Fruit fly (Drosophila melanogaster) whole organism, embryonic: Measurements from ENCODE around the gene Csk.
A peak's percentile ranks its signal among the peaks of the same experiment; 100 is the strongest.

Source experiments
- Asciz ChIP-seq: fragments of 200-800 bp; sonication (Bioruptor generic); optimal IDR thresholded peaks from 2 replicates; lab custom pipeline; 2017; ENCODE audit warnings: missing biosample characterization, mild to moderate bottlenecking, missing genetic modification characterization, missing genetic modification reagents
- Blimp-1 ChIP-seq: fragments of 200-800 bp; sonication (Bioruptor generic); optimal IDR thresholded peaks from 3 replicates; lab custom pipeline; 2018; ENCODE audit warnings: missing biosample characterization, missing genetic modification characterization, mild to moderate bottlenecking, moderate library complexity, missing genetic modification reagents
- CG1233 ChIP-seq: fragments of 200-800 bp; sonication (Bioruptor generic); optimal IDR thresholded peaks from 4 replicates; lab custom pipeline; 2018; ENCODE audit warnings: missing biosample characterization, mild to moderate bottlenecking, missing genetic modification characterization
- CG13296 ChIP-seq: fragments of 200-800 bp; sonication (Bioruptor generic); optimal IDR thresholded peaks from 3 replicates; lab custom pipeline; 2018; ENCODE audit warnings: missing biosample characterization, mild to moderate bottlenecking, missing genetic modification characterization
- CG13424 ChIP-seq: fragments of 200-800 bp; sonication (Bioruptor generic); optimal IDR thresholded peaks from 2 replicates; lab custom pipeline; 2019; ENCODE audit warnings: missing biosample characterization, mild to moderate bottlenecking, missing genetic modification characterization, moderate library complexity
- CG15479 ChIP-seq: fragments of 200-800 bp; sonication (Bioruptor generic); optimal IDR thresholded peaks from 3 replicates; lab custom pipeline; 2019; ENCODE audit warnings: missing biosample characterization, mild to moderate bottlenecking, missing genetic modification characterization, moderate library complexity
- CG16863 ChIP-seq: fragments of 200-800 bp; sonication (Bioruptor generic); optimal IDR thresholded peaks from 3 replicates; lab custom pipeline; 2016; ENCODE audit warnings: missing biosample characterization, missing genetic modification characterization
- CG17186 ChIP-seq: fragments of 200-800 bp; sonication (Bioruptor generic); optimal IDR thresholded peaks from 3 replicates; lab custom pipeline; 2017; ENCODE audit warnings: missing biosample characterization, missing genetic modification reagents, missing genetic modification characterization
- CG17328 ChIP-seq: fragments of 200-800 bp; sonication (Bioruptor generic); IDR thresholded peaks from 2 replicates; pipeline ENCODE4 v1.3.6; 2022; ENCODE audit warnings: missing biosample characterization, missing genetic modification characterization
- CG2199 ChIP-seq: fragments of 200-800 bp; sonication (Bioruptor generic); IDR thresholded peaks from 3 replicates; pipeline ENCODE4 v1.3.6; 2022; ENCODE audit warnings: missing biosample characterization, missing genetic modification characterization
- CG30431 ChIP-seq: fragments of 200-800 bp; sonication (Bioruptor generic); optimal IDR thresholded peaks from 2 replicates; lab custom pipeline; 2017; ENCODE audit warnings: missing biosample characterization, missing genetic modification characterization
- CG32767 ChIP-seq: fragments of 200-800 bp; sonication (Bioruptor generic); IDR thresholded peaks from 2 replicates; pipeline ENCODE4 v1.3.6; 2022; ENCODE audit warnings: missing biosample characterization, missing genetic modification characterization
- CG3726 ChIP-seq: fragments of 200-800 bp; sonication (Bioruptor generic); IDR thresholded peaks from 3 replicates; pipeline ENCODE4, ENCODE4 v1.3.6; 2022; ENCODE audit warnings: missing biosample characterization, missing genetic modification characterization
- CG4360 ChIP-seq: fragments of 200-800 bp; sonication (Bioruptor generic); IDR thresholded peaks from 2 replicates; pipeline ENCODE4 v1.3.6; 2022; ENCODE audit warnings: missing biosample characterization, missing genetic modification characterization
- CG4854 ChIP-seq: fragments of 200-800 bp; sonication (Bioruptor generic); optimal IDR thresholded peaks from 2 replicates; lab custom pipeline; 2016; ENCODE audit warnings: missing biosample characterization, missing genetic modification characterization, inconsistent platforms
- CG6254 ChIP-seq: fragments of 200-800 bp; sonication (Bioruptor generic); optimal IDR thresholded peaks from 3 replicates; lab custom pipeline; 2017; ENCODE audit warnings: mild to moderate bottlenecking, missing biosample characterization, missing genetic modification reagents, missing genetic modification characterization
- CG6689 ChIP-seq: fragments of 200-800 bp; sonication (Bioruptor generic); IDR thresholded peaks from 2 replicates; pipeline ENCODE4 v1.3.6; 2022; ENCODE audit warnings: missing biosample characterization, missing genetic modification characterization
- CG7372 ChIP-seq: fragments of 200-800 bp; sonication (Bioruptor generic); IDR thresholded peaks from 2 replicates; pipeline ENCODE4 v1.3.6; 2022; ENCODE audit warnings: missing biosample characterization, missing genetic modification characterization
- CG8388 ChIP-seq: fragments of 200-800 bp; sonication (Bioruptor generic); optimal IDR thresholded peaks from 2 replicates; lab custom pipeline; 2019; ENCODE audit warnings: missing biosample characterization, mild to moderate bottlenecking, missing genetic modification characterization, moderate library complexity
- CG8924 ChIP-seq: fragments of 200-800 bp; optimal IDR thresholded peaks from 3 replicates; lab custom pipeline; 2019; ENCODE audit warnings: missing biosample characterization, mild to moderate bottlenecking, missing genetic modification characterization, moderate library complexity
- CoRest ChIP-seq: fragments of 200-800 bp; sonication (Bioruptor generic); optimal IDR thresholded peaks from 3 replicates; lab custom pipeline; 2018; ENCODE audit warnings: missing biosample characterization, mild to moderate bottlenecking, missing genetic modification characterization, moderate library complexity
- Fer1 ChIP-seq: fragments of 200-800 bp; sonication (Bioruptor generic); optimal IDR thresholded peaks from 2 replicates; lab custom pipeline; 2017; ENCODE audit warnings: missing biosample characterization, mild to moderate bottlenecking, missing genetic modification characterization
- Fer3 ChIP-seq: fragments of 200-800 bp; sonication (Bioruptor generic); optimal IDR thresholded peaks from 2 replicates; lab custom pipeline; 2018; ENCODE audit warnings: missing biosample characterization, mild to moderate bottlenecking, missing genetic modification characterization, moderate library complexity
- H2.0 ChIP-seq: fragments of 200-800 bp; sonication (Bioruptor generic); IDR thresholded peaks from 2 replicates; pipeline ENCODE4 v1.3.6; 2022; ENCODE audit warnings: missing biosample characterization, missing genetic modification characterization
- HLHmδ ChIP-seq: fragments of 200-800 bp; sonication (Bioruptor generic); optimal IDR thresholded peaks from 2 replicates; lab custom pipeline; 2018; ENCODE audit warnings: missing biosample characterization, mild to moderate bottlenecking, missing genetic modification characterization, moderate library complexity
- Nf-YC ChIP-seq: fragments of 200-800 bp; optimal IDR thresholded peaks from 3 replicates; lab custom pipeline; 2019; ENCODE audit warnings: missing biosample characterization, mild to moderate bottlenecking, missing genetic modification characterization, moderate library complexity
- Scr ChIP-seq: fragments of 200-800 bp; sonication (Bioruptor generic); IDR thresholded peaks from 2 replicates; pipeline ENCODE4 v1.3.6; 2022; ENCODE audit warnings: missing biosample characterization, missing genetic modification characterization; ENCODE audit not compliant: partially characterized antibody
- Ssrp ChIP-seq: fragments of 200-800 bp; sonication (Bioruptor generic); optimal IDR thresholded peaks from 2 replicates; lab custom pipeline; 2018; ENCODE audit warnings: missing biosample characterization, mild to moderate bottlenecking, missing genetic modification characterization, moderate library complexity
- Usf ChIP-seq: fragments of 200-800 bp; sonication (Bioruptor generic); optimal IDR thresholded peaks from 2 replicates; lab custom pipeline; 2017; ENCODE audit warnings: missing genotype, missing biosample characterization, missing genetic modification characterization
- Xrp1 ChIP-seq: fragments of 200-800 bp; sonication (Bioruptor generic); IDR thresholded peaks from 2 replicates; pipeline ENCODE4 v1.3.6; 2022; ENCODE audit warnings: missing biosample characterization, missing genetic modification characterization
- ara ChIP-seq: fragments of 200-800 bp; sonication (Bioruptor generic); IDR thresholded peaks from 2 replicates; pipeline ENCODE4 v1.3.6; 2022; ENCODE audit warnings: missing biosample characterization, missing genetic modification characterization
- bcd ChIP-seq: fragments of 200-800 bp; sonication (Bioruptor generic); optimal IDR thresholded peaks from 2 replicates; lab custom pipeline; 2017; ENCODE audit warnings: missing biosample characterization, mild to moderate bottlenecking, missing genetic modification characterization
- bowl ChIP-seq: fragments of 200-800 bp; sonication (Bioruptor generic); IDR thresholded peaks from 2 replicates; pipeline ENCODE4 v1.3.6; 2022; ENCODE audit warnings: missing biosample characterization, missing genetic modification characterization
- chm ChIP-seq: fragments of 200-800 bp; sonication (Bioruptor generic); IDR thresholded peaks from 2 replicates; pipeline ENCODE4 v1.3.6; 2022; ENCODE audit warnings: missing biosample characterization, missing genetic modification characterization
- dan ChIP-seq: fragments of 200-800 bp; sonication (Bioruptor generic); IDR thresholded peaks from 2 replicates; pipeline ENCODE4 v1.3.6; 2022; ENCODE audit warnings: missing biosample characterization, missing genetic modification characterization
- dmrt11E ChIP-seq: fragments of 200-800 bp; sonication (Bioruptor generic); optimal IDR thresholded peaks from 3 replicates; lab custom pipeline; 2018; ENCODE audit warnings: missing biosample characterization, mild to moderate bottlenecking, missing genetic modification characterization, moderate library complexity
- dpn ChIP-seq, 2 experiments: fragments of 200-800 bp; sonication (Bioruptor generic); optimal IDR thresholded peaks; 3 replicates each; lab custom pipeline; 2016; ENCODE audit warnings: missing biosample characterization in 2 of 2, missing genetic modification characterization in 2 of 2
- ems ChIP-seq: fragments of 200-800 bp; sonication (Bioruptor generic); optimal IDR thresholded peaks from 3 replicates; lab custom pipeline; 2016; ENCODE audit warnings: missing biosample characterization, missing genetic modification characterization
- esg ChIP-seq: fragments of 200-800 bp; sonication (Bioruptor generic); conservative IDR thresholded peaks from 2 replicates; pipeline ENCODE4 v1.3.6; 2022; ENCODE audit warnings: missing biosample characterization, missing genetic modification characterization
- grau ChIP-seq: fragments of 200-800 bp; optimal IDR thresholded peaks from 3 replicates; lab custom pipeline; 2019; ENCODE audit warnings: missing biosample characterization, mild to moderate bottlenecking, missing genetic modification characterization, moderate library complexity
- gsb ChIP-seq: fragments of 200-800 bp; sonication (Bioruptor generic); IDR thresholded peaks from 2 replicates; pipeline ENCODE4 v1.3.6; 2022; ENCODE audit warnings: missing biosample characterization, missing genetic modification characterization
- hbn ChIP-seq: fragments of 200-800 bp; sonication (Bioruptor generic); IDR thresholded peaks from 2 replicates; pipeline ENCODE4 v1.3.6; 2022; ENCODE audit warnings: missing biosample characterization, missing genetic modification characterization; ENCODE audit not compliant: partially characterized antibody
- kay ChIP-seq: fragments of 200-800 bp; sonication (Bioruptor generic); optimal IDR thresholded peaks from 2 replicates; lab custom pipeline; 2016; ENCODE audit warnings: missing biosample characterization, missing genetic modification characterization
- maf-S ChIP-seq: fragments of 200-800 bp; sonication (Bioruptor generic); optimal IDR thresholded peaks from 2 replicates; lab custom pipeline; 2016; ENCODE audit warnings: missing biosample characterization, missing genetic modification characterization
- pita ChIP-seq: fragments of 200-800 bp; sonication (Bioruptor generic); optimal IDR thresholded peaks from 2 replicates; lab custom pipeline; 2017; ENCODE audit warnings: missing biosample characterization, mild to moderate bottlenecking, missing genetic modification characterization
- pum ChIP-seq: fragments of 200-800 bp; sonication (Bioruptor generic); optimal IDR thresholded peaks from 2 replicates; lab custom pipeline; 2016; ENCODE audit warnings: missing biosample characterization, missing genetic modification characterization
- sim ChIP-seq: fragments of 200-800 bp; sonication (Bioruptor generic); IDR thresholded peaks from 2 replicates; pipeline ENCODE4 v1.3.6; 2022; ENCODE audit warnings: missing biosample characterization, missing genetic modification characterization
- sima ChIP-seq: fragments of 200-800 bp; sonication (Bioruptor generic); optimal IDR thresholded peaks from 2 replicates; lab custom pipeline; 2016; ENCODE audit warnings: missing biosample characterization, missing genetic modification characterization
- stwl ChIP-seq: fragments of 200-800 bp; sonication (Bioruptor generic); optimal IDR thresholded peaks from 3 replicates; lab custom pipeline; 2018; ENCODE audit warnings: missing biosample characterization, mild to moderate bottlenecking, missing genetic modification characterization, moderate library complexity
- tin ChIP-seq: fragments of 200-800 bp; sonication (Bioruptor generic); optimal IDR thresholded peaks from 3 replicates; lab custom pipeline; 2016; ENCODE audit warnings: missing biosample characterization, missing genetic modification characterization
- zfh1 ChIP-seq: fragments of 200-800 bp; sonication (Bioruptor generic); IDR thresholded peaks from 3 replicates; pipeline ENCODE4 v1.3.6; 2022; ENCODE audit warnings: missing biosample characterization, missing genetic modification characterization

The Csk gene

dm6 chr3R:11623025-11623424 lies 27.5 kb downstream of the Csk start, which contains the start of gene CG14711 (continued):
- TF ChIP-seq CG16863 (peak; percentile 67), ara (GFP tag; lab: Robert Waterston, UW) (peak; percentile 83), sim (GFP tag; lab: Robert Waterston, UW) (peak; percentile 72), Nf-YC (tag; lab: Kevin White, UChicago) (peak; percentile 82), CG17328 (peak; percentile 83), Scr (GFP tag; lab: Robert Waterston, UW) (peak; percentile 84), bcd (peak; percentile 80), chm (peak; percentile 73), CG7372 (GFP tag; lab: Robert Waterston, UW) (peak; percentile 81), grau (peak; percentile 85), pita (no peak), CoRest (peak; percentile 91), Ssrp (tag; lab: Kevin White, UChicago) (peak; percentile 80), pum (peak; percentile 75), CG15479 (GFP tag; lab: Kevin White, UChicago) (no peak), CG32767 (peak; percentile 60; the same call in 1 of the 2 replicates), Usf (GFP tag; lab: Kevin White, UChicago) (peak; percentile 26), stwl (tag; lab: Kevin White, UChicago) (peak; percentile 96), hbn (GFP tag; lab: Robert Waterston, UW) (peak; percentile 82), CG30431 (peak; percentile 66), CG4854 (GFP tag; lab: Kevin White, UChicago) (peak; percentile 65), CG13296 (GFP tag; lab: Kevin White, UChicago) (peak; percentile 85), CG6254 (GFP tag; lab: Kevin White, UChicago) (peak; percentile 72), Fer3 (tag; lab: Kevin White, UChicago) (peak; percentile 84), esg (GFP tag; lab: Robert Waterston, UW) (peak; percentile 79), zfh1 (GFP tag; lab: Robert Waterston, UW) (peak; percentile 82), sima (no peak), maf-S (GFP tag; lab: Kevin White, UChicago) (peak; percentile 39), dpn (GFP tag; optimal IDR thresholded peaks at IDR 0.05; lab: Kevin White, UChicago) (peak; percentile 67 to 89), CG13424 (tag; lab: Kevin White, UChicago) (peak; percentile 91), H2.0 (GFP tag; lab: Robert Waterston, UW) (peak; percentile 86), CG2199 (GFP tag; lab: Robert Waterston, UW) (0 out of 3 replicates have a peak, but pooled peaks have one; percentile 43), Asciz (GFP tag; lab: Kevin White, UChicago) (peak; percentile 73), Blimp-1 (GFP tag; lab: Kevin White, UChicago) (no peak), CG8924 (tag; lab: Kevin White, UChicago) (peak; percentile 88), gsb (GFP tag; lab: Robert Waterston, UW) (0 out of 2 replicates have a peak, but pooled peaks have one; percentile 28), bowl (GFP tag; lab: Robert Waterston, UW) (peak; percentile 74; the same call in 1 of the 2 replicates), CG3726 (GFP tag; lab: Robert Waterston, UW) (peak; percentile 76; the same call in 2 of the 3 replicates), CG17186 (GFP tag; lab: Kevin White, UChicago) (peak; percentile 51), CG4360 (GFP tag; lab: Robert Waterston, UW) (peak; percentile 61; the same call in 1 of the 2 replicates), CG6689 (GFP tag; lab: Robert Waterston, UW) (peak; percentile 81), Xrp1 (GFP tag; lab: Robert Waterston, UW) (peak; percentile 92), ems (GFP tag; lab: Kevin White, UChicago) (peak; percentile 80), tin (GFP tag; lab: Kevin White, UChicago) (peak; percentile 84), CG1233 (GFP tag; lab: Kevin White, UChicago) (peak; percentile 84), CG8388 (GFP tag; lab: Kevin White, UChicago) (peak; percentile 82), dmrt11E (tag; lab: Kevin White, UChicago) (peak; percentile 86), dan (GFP tag; lab: Robert Waterston, UW) (no peak), kay (peak; percentile 74), HLHmδ (GFP tag; lab: Kevin White, UChicago) (no peak), Fer1 (GFP tag; lab: Kevin White, UChicago) (peak; percentile 88)
